Fruit fly (Drosophila melanogaster) whole organism, adult: Measurements from ENCODE around the gene Vha16-5.

Source experiments
- CG11617 ChIP-seq: fragments of 200-800 bp; sonication (Bioruptor generic); optimal IDR thresholded peaks from 2 replicates; lab custom pipeline; 2017; ENCODE audit warnings: mild to moderate bottlenecking, missing biosample characterization, missing genetic modification reagents, missing genetic modification characterization
- CG12768 ChIP-seq: fragments of 200-800 bp; sonication (Bioruptor generic); optimal IDR thresholded peaks from 2 replicates; lab custom pipeline; 2017; ENCODE audit warnings: missing biosample characterization, missing genetic modification characterization, mild to moderate bottlenecking, moderate library complexity, missing genetic modification reagents
- CG14711 ChIP-seq: fragments of 200-800 bp; sonication (Bioruptor generic); optimal IDR thresholded peaks from 2 replicates; lab custom pipeline; 2018; ENCODE audit warnings: missing biosample characterization, mild to moderate bottlenecking, missing genetic modification characterization, moderate library complexity
- CG1620 ChIP-seq: fragments of 200-800 bp; sonication (Bioruptor generic); optimal IDR thresholded peaks from 2 replicates; lab custom pipeline; 2016; ENCODE audit warnings: missing biosample characterization, missing genetic modification characterization
- CG5204 ChIP-seq: fragments of 200-800 bp; sonication (Bioruptor generic); optimal IDR thresholded peaks from 2 replicates; lab custom pipeline; 2016; ENCODE audit warnings: missing biosample characterization, missing genetic modification characterization
- CG7045 ChIP-seq: fragments of 200-800 bp; sonication (Bioruptor generic); optimal IDR thresholded peaks from 2 replicates; lab custom pipeline; 2017; ENCODE audit warnings: missing biosample characterization, mild to moderate bottlenecking, missing genetic modification characterization
- CG7101 ChIP-seq: fragments of 200-800 bp; sonication (Bioruptor generic); optimal IDR thresholded peaks from 2 replicates; lab custom pipeline; 2018; ENCODE audit warnings: missing biosample characterization, mild to moderate bottlenecking, missing genetic modification characterization, moderate library complexity
- Clk ChIP-seq: fragments of 200-800 bp; sonication (Bioruptor generic); optimal IDR thresholded peaks from 2 replicates; lab custom pipeline; 2017; ENCODE audit warnings: missing biosample characterization, missing genetic modification characterization
- Crg-1 ChIP-seq: fragments of 200-800 bp; sonication (Bioruptor generic); optimal IDR thresholded peaks from 2 replicates; lab custom pipeline; 2016; ENCODE audit warnings: missing biosample characterization, missing genetic modification characterization
- Hr96 ChIP-seq: fragments of 200-800 bp; sonication (Bioruptor generic); optimal IDR thresholded peaks from 2 replicates; lab custom pipeline; 2016; ENCODE audit warnings: missing biosample characterization, missing genetic modification characterization
- Mnt ChIP-seq: fragments of 200-800 bp; sonication (Bioruptor generic); optimal IDR thresholded peaks from 2 replicates; lab custom pipeline; 2016; ENCODE audit warnings: missing biosample characterization, mild to moderate bottlenecking, missing genetic modification characterization
- bab1 ChIP-seq: fragments of 200-800 bp; sonication (Bioruptor generic); optimal IDR thresholded peaks from 3 replicates; lab custom pipeline; 2019; ENCODE audit warnings: missing biosample characterization, mild to moderate bottlenecking, missing genetic modification characterization, moderate library complexity
- cic ChIP-seq: fragments of 200-800 bp; sonication (Bioruptor generic); optimal IDR thresholded peaks from 2 replicates; lab custom pipeline; 2017; ENCODE audit warnings: missing biosample characterization, mild to moderate bottlenecking, missing genetic modification characterization, moderate library complexity
- cnc ChIP-seq, 2 experiments: fragments of >200 bp; optimal IDR thresholded peaks; 2 replicates each; lab custom pipeline; 2017
- ovo ChIP-seq: fragments of 200-800 bp; sonication (Bioruptor generic); optimal IDR thresholded peaks from 2 replicates; lab custom pipeline; 2016; ENCODE audit warnings: missing biosample characterization, missing genetic modification characterization
- pad ChIP-seq: fragments of 200-800 bp; sonication (Bioruptor generic); optimal IDR thresholded peaks from 3 replicates; lab custom pipeline; 2017; ENCODE audit warnings: missing biosample characterization, missing genetic modification characterization, mild to moderate bottlenecking, moderate library complexity, missing genetic modification reagents
- tj ChIP-seq: fragments of 200-800 bp; sonication (Bioruptor generic); optimal IDR thresholded peaks from 3 replicates; lab custom pipeline; 2017; ENCODE audit warnings: missing biosample characterization, mild to moderate bottlenecking, missing genetic modification characterization, moderate library complexity
- toe ChIP-seq: fragments of 200-800 bp; sonication (Bioruptor generic); optimal IDR thresholded peaks from 2 replicates; lab custom pipeline; 2016; ENCODE audit warnings: missing biosample characterization, missing genetic modification characterization

The Vha16-5 gene

DNA sequence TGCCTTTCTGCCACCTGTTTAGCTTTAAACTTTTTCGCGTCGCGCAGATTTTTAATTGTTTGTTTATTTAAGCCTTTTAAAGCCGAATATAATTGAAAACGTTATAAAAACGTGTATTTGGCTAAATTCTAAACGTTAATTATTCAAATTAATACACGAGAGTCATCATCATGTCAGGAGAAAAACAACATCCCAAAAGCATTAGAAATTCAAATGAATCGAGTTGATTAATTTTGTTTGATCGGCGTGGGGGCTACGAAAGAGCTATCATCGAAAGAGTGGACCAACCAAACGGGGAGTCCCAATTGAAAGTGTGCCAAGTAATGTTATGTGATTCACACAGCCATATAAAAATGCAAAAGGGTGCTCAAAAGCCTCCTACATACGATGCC lies 49.1 kb downstream of the Vha16-5 start:
- TF ChIP-seq ovo (GFP tag; lab: Kevin White, UChicago): no peak
- no peak for TF ChIP-seq CG5204 (GFP tag; lab: Kevin White, UChicago)
- no peak for TF ChIP-seq pad (GFP tag; lab: Kevin White, UChicago)
- no peak for TF ChIP-seq CG7101 (tag; lab: Kevin White, UChicago)
- TF ChIP-seq toe (GFP tag; lab: Kevin White, UChicago): no peak
- TF ChIP-seq CG7045 (GFP tag; lab: Kevin White, UChicago): no peak
- TF ChIP-seq CG11617 (GFP tag; lab: Kevin White, UChicago): no peak
- TF ChIP-seq Crg-1 (GFP tag; lab: Kevin White, UChicago): no peak
- TF ChIP-seq Clk: no peak
- no peak for TF ChIP-seq Hr96
- TF ChIP-seq CG1620 (GFP tag; lab: Kevin White, UChicago): no peak
- TF ChIP-seq bab1 (GFP tag; lab: Kevin White, UChicago): no peak
- no peak for TF ChIP-seq cnc (optimal IDR thresholded peaks at IDR 0.05; lab: Kevin White, UChicago)
- TF ChIP-seq tj (GFP tag; lab: Kevin White, UChicago): no peak
- TF ChIP-seq cic (GFP tag; lab: Kevin White, UChicago): no peak

DNA sequence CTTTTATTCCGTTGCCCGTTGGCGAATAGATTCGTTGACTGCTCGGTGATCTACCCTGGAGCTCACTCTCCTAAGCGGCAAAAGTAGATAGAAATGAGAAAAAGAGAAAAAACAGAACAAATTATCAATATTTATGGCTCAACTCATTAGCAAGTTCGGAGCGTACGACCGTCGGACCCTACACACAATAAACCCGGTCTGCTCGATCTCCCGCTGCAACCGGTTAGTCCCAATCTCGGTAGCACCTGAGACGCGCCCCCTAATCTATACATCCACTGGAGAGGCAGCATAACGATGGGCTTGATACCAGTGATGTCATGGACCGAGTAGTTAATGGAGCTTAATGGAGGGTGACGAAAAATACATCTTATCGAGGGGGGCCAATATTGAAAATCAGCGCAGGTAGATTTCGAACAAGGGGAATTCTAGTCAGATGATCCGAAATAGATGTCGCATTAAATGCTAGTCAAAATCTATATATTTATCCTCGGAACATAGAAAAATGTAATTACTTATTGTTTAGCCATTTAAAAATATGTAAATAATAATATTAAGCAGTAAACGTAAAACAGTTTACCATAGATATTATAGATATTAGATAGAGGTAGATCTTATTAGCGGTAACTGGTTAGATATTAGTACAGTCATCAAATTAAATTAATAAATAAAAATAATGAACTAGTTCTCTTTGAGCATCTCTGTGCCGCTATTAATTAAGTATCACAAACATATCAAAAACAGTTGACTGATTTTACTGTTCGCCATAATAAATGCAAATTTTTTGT lies 49.6 kb downstream of the Vha16-5 start, which contains the start of gene CG7296:
TSS of gene CG7296 (minus strand) at position 58 of the 785 bp plus-strand sequence.
- TF ChIP-seq CG14711 (no peak), bab1 (GFP tag; lab: Kevin White, UChicago) (no peak), CG12768 (GFP tag; lab: Kevin White, UChicago) (no peak), pad (GFP tag; lab: Kevin White, UChicago) (no peak), Hr96 (no peak), Mnt (no peak), cic (GFP tag; lab: Kevin White, UChicago) (no peak)
